Worm (Caenorhabditis elegans) whole organism, mixed stage, embryonic: ENCODE measurements around the gene F58B6.1.

Experiments used
- M03D4.4 ChIP-seq: sonication (generic microtip); optimal IDR thresholded peaks from 2 replicates; lab custom pipeline; 2017; ENCODE audit warnings: mild to moderate bottlenecking, missing genetic modification characterization, missing compliant biosample characterization
- bed-3 ChIP-seq: fragments of 200-800 bp; sonication (Bioruptor generic); optimal IDR thresholded peaks from 3 replicates; lab custom pipeline; 2018; ENCODE audit warnings: mild to moderate bottlenecking, missing genetic modification characterization, moderate library complexity, missing compliant biosample characterization
- blmp-1 ChIP-seq: fragments of 150-350 bp; optimal IDR thresholded peaks from 2 replicates; lab custom pipeline; 2014; ENCODE audit warnings: missing biosample characterization, missing genetic modification characterization
- ceh-39 ChIP-seq: fragments of 150-350 bp; optimal IDR thresholded peaks from 2 replicates; lab custom pipeline; 2014; ENCODE audit warnings: missing biosample characterization, missing genetic modification characterization
- ceh-43 ChIP-seq: fragments of 200-800 bp; sonication (Bioruptor generic); optimal IDR thresholded peaks from 2 replicates; lab custom pipeline; 2018; ENCODE audit warnings: mild to moderate bottlenecking, missing genetic modification characterization, moderate library complexity, missing compliant biosample characterization
- ceh-83 ChIP-seq: fragments of 200-800 bp; sonication (Bioruptor generic); optimal IDR thresholded peaks from 2 replicates; lab custom pipeline; 2018; ENCODE audit warnings: mild to moderate bottlenecking, missing genetic modification characterization, missing compliant biosample characterization
- ces-1 ChIP-seq: fragments of 150-350 bp; optimal IDR thresholded peaks from 2 replicates; lab custom pipeline; 2014; ENCODE audit warnings: missing biosample characterization, missing genetic modification reagents, missing genetic modification characterization
- cnd-1 ChIP-seq: fragments of 200-800 bp; sonication (Bioruptor generic); optimal IDR thresholded peaks from 2 replicates; lab custom pipeline; 2018; ENCODE audit warnings: mild to moderate bottlenecking, missing genetic modification characterization, missing compliant biosample characterization
- drap-1 ChIP-seq: fragments of 200-800 bp; sonication (Bioruptor generic); optimal IDR thresholded peaks from 3 replicates; lab custom pipeline; 2018; ENCODE audit warnings: mild to moderate bottlenecking, missing genetic modification characterization, missing compliant biosample characterization
- elt-3 ChIP-seq: fragments of 150-350 bp; optimal IDR thresholded peaks from 2 replicates; lab custom pipeline; 2014; ENCODE audit warnings: missing biosample characterization, missing genetic modification characterization
- flh-1 ChIP-seq: fragments of 200-800 bp; sonication (Bioruptor generic); optimal IDR thresholded peaks from 2 replicates; lab custom pipeline; 2018; ENCODE audit warnings: mild to moderate bottlenecking, missing genetic modification characterization, moderate library complexity, missing compliant biosample characterization
- ham-2 ChIP-seq: fragments of 200-800 bp; sonication (Bioruptor generic); optimal IDR thresholded peaks from 2 replicates; lab custom pipeline; 2018; ENCODE audit warnings: mild to moderate bottlenecking, missing genetic modification characterization, missing compliant biosample characterization
- hlh-1 ChIP-seq: fragments of 150-350 bp; optimal IDR thresholded peaks from 2 replicates; lab custom pipeline; 2014; ENCODE audit warnings: missing biosample characterization, missing genetic modification reagents, missing genetic modification characterization
- lin-13 ChIP-seq: fragments of 150-350 bp; optimal IDR thresholded peaks from 2 replicates; lab custom pipeline; 2014; ENCODE audit warnings: missing biosample characterization, missing genetic modification characterization
- lin-32 ChIP-seq: fragments of 200-800 bp; sonication (Bioruptor generic); optimal IDR thresholded peaks from 2 replicates; lab custom pipeline; 2018; ENCODE audit warnings: mild to moderate bottlenecking, missing genetic modification characterization, missing compliant biosample characterization
- lsy-2 ChIP-seq: fragments of 150-350 bp; optimal IDR thresholded peaks from 2 replicates; lab custom pipeline; 2014; ENCODE audit warnings: missing biosample characterization, missing genetic modification characterization
- mab-5 ChIP-seq: fragments of 150-350 bp; optimal IDR thresholded peaks from 2 replicates; lab custom pipeline; 2014; ENCODE audit warnings: missing biosample characterization, missing genetic modification characterization
- mep-1 ChIP-seq: fragments of 150-350 bp; optimal IDR thresholded peaks from 2 replicates; lab custom pipeline; 2017; ENCODE audit warnings: missing biosample characterization, missing genetic modification reagents, missing genetic modification characterization, inconsistent platforms
- mls-2 ChIP-seq: sonication (generic microtip); optimal IDR thresholded peaks from 2 replicates; lab custom pipeline; 2016; ENCODE audit warnings: mild to moderate bottlenecking, missing genetic modification characterization, moderate library complexity, missing compliant biosample characterization
- nhr-237 ChIP-seq: fragments of 150-350 bp; optimal IDR thresholded peaks from 2 replicates; lab custom pipeline; 2014; ENCODE audit warnings: missing biosample characterization, missing genetic modification characterization
- nhr-28 ChIP-seq: fragments of 150-350 bp; optimal IDR thresholded peaks from 2 replicates; lab custom pipeline; 2014; ENCODE audit warnings: missing biosample characterization, missing genetic modification characterization
- nhr-76 ChIP-seq: sonication (generic microtip); optimal IDR thresholded peaks from 2 replicates; lab custom pipeline; 2017; ENCODE audit warnings: missing biosample characterization, missing genetic modification characterization
- pha-4 ChIP-seq: fragments of 150-350 bp; optimal IDR thresholded peaks from 2 replicates; lab custom pipeline; 2018; ENCODE audit warnings: missing biosample characterization, missing genetic modification reagents, missing genetic modification characterization
- sem-2 ChIP-seq: fragments of 200-800 bp; sonication (Bioruptor generic); optimal IDR thresholded peaks from 2 replicates; lab custom pipeline; 2018; ENCODE audit warnings: mild to moderate bottlenecking, missing genetic modification characterization, missing compliant biosample characterization
- sptf-1 ChIP-seq: sonication (generic microtip); optimal IDR thresholded peaks from 2 replicates; lab custom pipeline; 2017; ENCODE audit warnings: mild to moderate bottlenecking, missing genetic modification characterization, moderate library complexity, missing compliant biosample characterization
- tbx-8 ChIP-seq: fragments of 200-800 bp; sonication (Bioruptor generic); optimal IDR thresholded peaks from 2 replicates; lab custom pipeline; 2018; ENCODE audit warnings: mild to moderate bottlenecking, missing genetic modification characterization, moderate library complexity, missing compliant biosample characterization
- unc-120 ChIP-seq: sonication (generic microtip); optimal IDR thresholded peaks from 2 replicates; lab custom pipeline; 2017; ENCODE audit warnings: missing genetic modification characterization, missing compliant biosample characterization; ENCODE audit not compliant: poor library complexity, severe bottlenecking
- unc-39 ChIP-seq: fragments of 150-350 bp; optimal IDR thresholded peaks from 2 replicates; lab custom pipeline; 2014; ENCODE audit warnings: missing biosample characterization, missing genetic modification characterization
- unc-62 ChIP-seq: fragments of 150-350 bp; optimal IDR thresholded peaks from 2 replicates; lab custom pipeline; 2014; ENCODE audit warnings: missing biosample characterization, missing genetic modification reagents, missing genetic modification characterization
- zip-8 ChIP-seq: fragments of 150-350 bp; optimal IDR thresholded peaks from 2 replicates; lab custom pipeline; 2014; ENCODE audit warnings: missing biosample characterization, missing genetic modification characterization
- ztf-11 ChIP-seq: fragments of 150-350 bp; optimal IDR thresholded peaks from 2 replicates; lab custom pipeline; 2014; ENCODE audit warnings: missing biosample characterization, missing genetic modification characterization

F58B6.1 gene

DNA sequence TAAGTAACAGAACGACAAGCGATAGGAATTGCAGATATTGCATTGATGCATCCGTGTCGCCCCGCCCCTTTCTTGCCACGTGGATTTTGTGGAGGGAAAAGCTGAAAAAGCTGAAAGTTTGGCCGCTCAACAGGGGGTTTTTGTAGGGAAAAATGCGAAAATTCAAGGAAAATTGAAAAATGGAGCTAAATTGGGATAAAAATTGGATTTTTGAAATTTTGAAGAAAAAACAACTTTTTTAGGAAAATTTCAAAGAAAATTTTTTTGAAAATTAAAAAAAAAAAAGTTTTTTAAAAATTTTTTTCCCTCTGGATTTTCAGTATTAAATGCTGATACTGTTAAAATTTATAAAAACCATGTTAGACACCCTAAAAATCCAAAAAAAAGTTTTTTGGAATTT lies 20.2 kb upstream of the F58B6.1 start, which contains the start of gene lgc-46:
lgc-46 (minus strand) TSS at position 101 of the 400 bp plus-strand sequence.
- TF ChIP-seq unc-39 (tag; lab: Kevin White, UChicago) (no peak), nhr-237 (tag; lab: Kevin White, UChicago) (no peak), blmp-1 (tag; lab: Kevin White, UChicago) (no peak), unc-62 (GFP tag; lab: Kevin White, UChicago) (no peak), ces-1 (GFP tag; lab: Kevin White, UChicago) (no peak), lin-13 (tag; lab: Kevin White, UChicago) (no peak), drap-1 (no peak), elt-3 (tag; lab: Kevin White, UChicago) (no peak), sptf-1 (tag; lab: Kevin White, UChicago) (no peak), unc-120 (tag; lab: Kevin White, UChicago) (no peak)

DNA sequence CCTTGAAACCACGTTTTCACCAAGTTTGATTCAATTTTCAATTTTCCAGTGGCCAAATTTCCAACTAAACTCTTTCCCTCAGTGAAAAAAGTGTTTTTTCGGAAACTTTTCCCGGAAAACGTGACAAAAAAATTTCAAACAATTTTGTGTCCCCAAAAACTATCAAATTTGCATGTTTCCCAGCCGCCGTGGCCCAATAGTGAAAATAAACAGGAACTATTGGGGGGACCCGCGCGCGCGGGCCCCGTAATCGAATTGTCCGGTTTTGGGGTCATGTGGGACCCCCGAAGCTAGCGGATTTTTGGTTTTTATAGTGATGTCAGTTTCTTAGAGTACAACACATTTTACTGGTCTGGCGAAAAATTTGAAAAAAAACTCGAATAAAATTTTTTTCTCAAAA lies 15.8 kb upstream of the F58B6.1 start:
- TF ChIP-seq M03D4.4 (tag; lab: Kevin White, UChicago), result no peak
- TF ChIP-seq flh-1 (GFP tag; lab: Kevin White, UChicago), result no peak
- TF ChIP-seq drap-1, result no peak
- no peak for TF ChIP-seq sem-2 (GFP tag; lab: Kevin White, UChicago)
- TF ChIP-seq mab-5, result no peak
- TF ChIP-seq mls-2 (tag; lab: Kevin White, UChicago), result no peak
- no peak for TF ChIP-seq unc-120 (tag; lab: Kevin White, UChicago)
- TF ChIP-seq ces-1 (GFP tag; lab: Kevin White, UChicago), result peak; percentile 84

DNA sequence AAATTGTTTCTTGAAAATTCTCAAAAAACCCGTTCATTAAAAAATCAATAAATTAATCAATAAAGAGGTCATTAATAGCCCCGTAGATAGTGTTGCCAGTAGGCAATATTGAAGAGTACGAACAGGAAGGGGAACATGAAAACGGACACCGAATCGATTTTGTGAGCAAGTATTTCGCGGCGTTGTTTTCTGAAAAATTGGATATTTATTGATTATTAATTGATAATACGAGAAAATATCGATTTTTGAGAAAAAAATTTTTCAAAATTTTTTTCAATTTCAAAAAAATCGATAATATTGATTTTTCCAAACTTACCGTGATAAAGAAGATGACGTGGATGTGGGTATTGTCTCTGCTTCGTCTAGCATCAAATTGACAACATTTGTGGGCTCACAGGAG lies 9.8 kb upstream of the F58B6.1 start:
- TF ChIP-seq lsy-2, result no peak
- TF ChIP-seq tbx-8 (GFP tag; lab: Kevin White, UChicago), result no peak
- TF ChIP-seq nhr-76, result no peak
- no peak for TF ChIP-seq hlh-1
- no peak for TF ChIP-seq unc-62 (GFP tag; lab: Kevin White, UChicago)

DNA sequence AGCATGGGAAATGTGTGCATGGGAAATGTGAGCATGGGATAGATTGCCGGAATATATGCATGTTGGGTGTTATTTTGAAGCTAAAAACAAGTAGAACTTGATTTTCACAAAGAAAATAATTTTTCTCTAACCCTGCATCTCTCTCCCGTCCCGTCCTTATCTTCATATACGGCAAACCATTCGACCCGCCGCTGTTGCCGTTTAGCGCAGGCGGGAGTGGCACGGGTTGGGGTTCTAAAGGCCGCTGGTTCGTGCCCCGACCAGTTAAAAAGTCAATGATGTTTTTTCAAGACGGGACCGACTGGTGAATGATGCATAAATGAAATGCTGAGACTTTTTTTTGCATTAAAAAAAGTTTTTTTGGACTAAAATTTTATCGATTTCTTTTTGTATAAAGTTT lies 6.5 kb upstream of the F58B6.1 start:
- TF ChIP-seq sptf-1 (tag; lab: Kevin White, UChicago) (peak; percentile 80), mls-2 (tag; lab: Kevin White, UChicago) (peak; percentile 72), lin-32 (peak; percentile 59), ceh-83 (peak; percentile 60), mab-5 (no peak), cnd-1 (peak; percentile 68), ces-1 (GFP tag; lab: Kevin White, UChicago) (no peak), drap-1 (peak; percentile 78), M03D4.4 (tag; lab: Kevin White, UChicago) (peak; percentile 68), ham-2 (GFP tag; lab: Kevin White, UChicago) (peak; percentile 29), sem-2 (GFP tag; lab: Kevin White, UChicago) (peak; percentile 62), nhr-237 (tag; lab: Kevin White, UChicago) (no peak), unc-39 (tag; lab: Kevin White, UChicago) (no peak), bed-3 (GFP tag; lab: Kevin White, UChicago) (peak; percentile 57), flh-1 (GFP tag; lab: Kevin White, UChicago) (peak; percentile 41), ceh-43 (GFP tag; lab: Kevin White, UChicago) (peak; percentile 37)

DNA sequence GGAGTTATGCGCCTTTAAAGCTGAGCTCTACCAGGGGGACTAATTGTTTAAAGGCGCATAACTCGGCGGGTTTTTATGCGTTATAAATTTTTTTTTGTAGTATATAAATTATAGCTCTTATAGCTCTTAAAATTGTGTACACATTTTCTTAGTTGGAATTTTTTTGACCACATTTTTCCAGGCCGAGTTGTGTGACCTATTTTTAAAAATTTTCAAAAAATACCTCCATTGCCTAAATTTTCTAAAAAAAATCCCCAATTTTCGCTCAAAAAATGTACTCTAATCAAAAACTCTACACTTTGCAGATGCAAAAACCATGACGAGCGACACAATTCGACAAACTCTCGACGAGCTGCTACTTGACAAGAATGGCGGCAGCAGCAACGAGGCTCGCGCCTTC lies 12.8 kb downstream of the F58B6.1 start, which contains the start of gene exc-6:
exc-6 (plus strand) TSS at position 301 of the 400 bp plus-strand sequence.
- TF ChIP-seq ceh-83, result no peak
- TF ChIP-seq sptf-1 (tag; lab: Kevin White, UChicago), result no peak
- no peak for TF ChIP-seq tbx-8 (GFP tag; lab: Kevin White, UChicago)
- no peak for TF ChIP-seq zip-8 (tag; lab: Kevin White, UChicago)
- no peak for TF ChIP-seq mep-1 (tag; lab: Kevin White, UChicago)
- TF ChIP-seq nhr-76, result no peak
- TF ChIP-seq ceh-39 (tag; lab: Kevin White, UChicago), result no peak
- TF ChIP-seq elt-3 (tag; lab: Kevin White, UChicago), result no peak
- no peak for TF ChIP-seq mls-2 (tag; lab: Kevin White, UChicago)
- no peak for TF ChIP-seq hlh-1
- no peak for TF ChIP-seq unc-120 (tag; lab: Kevin White, UChicago)
- TF ChIP-seq ztf-11 (tag; lab: Kevin White, UChicago), result no peak
- TF ChIP-seq cnd-1, result no peak
- no peak for TF ChIP-seq flh-1 (GFP tag; lab: Kevin White, UChicago)
- TF ChIP-seq ces-1 (GFP tag; lab: Kevin White, UChicago), result no peak
- no peak for TF ChIP-seq nhr-28 (tag; lab: Kevin White, UChicago)
- TF ChIP-seq lin-32, result no peak
- no peak for TF ChIP-seq pha-4
- no peak for TF ChIP-seq nhr-237 (tag; lab: Kevin White, UChicago)
- no peak for TF ChIP-seq M03D4.4 (tag; lab: Kevin White, UChicago)
- TF ChIP-seq, all 35 proteins: peak for 0
